Worm (Caenorhabditis elegans): ENCODE data around the gene T24E12.10.

The T24E12.10 gene

ce11 chrII:3787151-3787550, 14.1 kb upstream of the T24E12.10 start, which contains the start of gene T24E12.13:
TSS of gene T24E12.13 (plus strand) at chrII:3787451.
- TF ChIP-seq unc-42 (tag; optimal IDR thresholded peaks at IDR 0.05): no peak
- TF ChIP-seq tbx-7 (tag; optimal IDR thresholded peaks at IDR 0.05): no peak
- TF ChIP-seq K09A11.1 (tag; optimal IDR thresholded peaks at IDR 0.05; ENCODE audit: insufficient read depth): no peak
- TF ChIP-seq ref-2 (tag; optimal IDR thresholded peaks at IDR 0.05): no peak
- TF ChIP-seq madf-2 (tag; optimal IDR thresholded peaks at IDR 0.05): no peak
- TF ChIP-seq C08G9.2 (tag; optimal IDR thresholded peaks at IDR 0.05): no peak
- TF ChIP-seq hlh-13 (GFP tag; optimal IDR thresholded peaks at IDR 0.05): no peak
- no peak for TF ChIP-seq ceh-48 (tag; optimal IDR thresholded peaks at IDR 0.05)
- no peak for TF ChIP-seq mec-3 (tag; optimal IDR thresholded peaks at IDR 0.05; ENCODE audit: borderline replicate concordance)
- TF ChIP-seq T23F11.4 (GFP tag; optimal IDR thresholded peaks at IDR 0.05): no peak
- no peak for TF ChIP-seq eyg-1 (tag; optimal IDR thresholded peaks at IDR 0.05)
- TF ChIP-seq sox-4 (tag; optimal IDR thresholded peaks at IDR 0.05): no peak
- no peak for TF ChIP-seq ceh-9 (tag; optimal IDR thresholded peaks at IDR 0.05)
- no peak for TF ChIP-seq elt-2 (tag; optimal IDR thresholded peaks at IDR 0.05)
- TF ChIP-seq pat-9 (tag; optimal IDR thresholded peaks at IDR 0.05): no peak
- TF ChIP-seq nhr-232 (tag; optimal IDR thresholded peaks at IDR 0.05): no peak

ce11 chrII:3786538-3786937, 13.5 kb upstream of the T24E12.10 start:
- TF ChIP-seq pqm-1 (tag; optimal IDR thresholded peaks at IDR 0.05): peak; percentile 53
- no peak for TF ChIP-seq eyg-1 (tag; optimal IDR thresholded peaks at IDR 0.05)
- TF ChIP-seq elt-2 (tag; optimal IDR thresholded peaks at IDR 0.05): peak; percentile 99

- TF ChIP-seq fkh-10 (GFP tag; optimal IDR thresholded peaks at IDR 0.05) (no peak), dmd-4 (tag; optimal IDR thresholded peaks at IDR 0.05; ENCODE audit: borderline replicate concordance) (no peak), gmeb-2 (tag; optimal IDR thresholded peaks at IDR 0.05) (no peak), Y22D7AL.16 (tag; optimal IDR thresholded peaks at IDR 0.05) (no peak), ceh-9 (tag; optimal IDR thresholded peaks at IDR 0.05) (no peak), ceh-48 (tag; optimal IDR thresholded peaks at IDR 0.05) (no peak)
Measured at ce11 chrII:3785756-3786155, 12.7 kb upstream of the T24E12.10 start.

ce11 chrII:3785257-3785656, 12.2 kb upstream of the T24E12.10 start, which contains the start of gene T24E12.1:
TSS of gene T24E12.1 (plus strand) at chrII:3785557.
- TF ChIP-seq ceh-34 (tag; optimal IDR thresholded peaks at IDR 0.05): no peak
- TF ChIP-seq ref-2 (tag; optimal IDR thresholded peaks at IDR 0.05): no peak
- no peak for TF ChIP-seq unc-55 (GFP tag; optimal IDR thresholded peaks at IDR 0.05)
- TF ChIP-seq npax-4 (tag; optimal IDR thresholded peaks at IDR 0.05): no peak
- TF ChIP-seq pqm-1 (tag; optimal IDR thresholded peaks at IDR 0.05): no peak
- no peak for TF ChIP-seq pha-2 (tag; optimal IDR thresholded peaks at IDR 0.05)
- TF ChIP-seq ceh-48 (tag; optimal IDR thresholded peaks at IDR 0.05): no peak
- TF ChIP-seq gmeb-2 (tag; optimal IDR thresholded peaks at IDR 0.05): no peak
- TF ChIP-seq ceh-45 (GFP tag; IDR thresholded peaks at IDR 0.05): no peak
- TF ChIP-seq ceh-9 (tag; optimal IDR thresholded peaks at IDR 0.05): no peak
- no peak for TF ChIP-seq pat-9 (tag; optimal IDR thresholded peaks at IDR 0.05)
- no peak for TF ChIP-seq ceh-19 (GFP tag; optimal IDR thresholded peaks at IDR 0.05)
- TF ChIP-seq fax-1 (tag; optimal IDR thresholded peaks at IDR 0.05): no peak
- no peak for TF ChIP-seq mec-3 (tag; optimal IDR thresholded peaks at IDR 0.05; ENCODE audit: borderline replicate concordance)

- TF ChIP-seq pha-2 (tag; optimal IDR thresholded peaks at IDR 0.05) (no peak), fkh-10 (GFP tag; optimal IDR thresholded peaks at IDR 0.05) (no peak), K02D7.2 (tag; optimal IDR thresholded peaks at IDR 0.05) (no peak), pha-4 (tag; optimal IDR thresholded peaks at IDR 0.05) (no peak), elt-4 (tag; optimal IDR thresholded peaks at IDR 0.05) (no peak), che-1 (tag; optimal IDR thresholded peaks at IDR 0.05) (no peak), dmd-4 (tag; optimal IDR thresholded peaks at IDR 0.05; ENCODE audit: borderline replicate concordance) (no peak), hlh-6 (tag; optimal IDR thresholded peaks at IDR 0.05) (no peak), lin-11 (tag; optimal IDR thresholded peaks at IDR 0.05) (no peak), sox-2 (GFP tag; IDR thresholded peaks at IDR 0.05) (no peak), F13H6.1 (tag; optimal IDR thresholded peaks at IDR 0.05) (no peak), unc-3 (GFP tag; conservative IDR thresholded peaks at IDR 0.05) (no peak), unc-3 (tag; optimal IDR thresholded peaks at IDR 0.05) (no peak), pros-1 (tag; optimal IDR thresholded peaks at IDR 0.05) (no peak), ceh-34 (tag; optimal IDR thresholded peaks at IDR 0.05) (no peak)
Measured at ce11 chrII:3782309-3783000, 9.4 kb upstream of the T24E12.10 start, which contains the start of gene T24E12.2. TSS of gene T24E12.2 (plus strand) at chrII:3782950.
